Fruit fly (Drosophila melanogaster) whole organism, prepupa: ENCODE data around the gene CG4042.

ENCODE experiments used
- CG10631 ChIP-seq: fragments of 200-800 bp; sonication (Bioruptor generic); optimal IDR thresholded peaks from 2 replicates; lab custom pipeline; 2016; ENCODE audit warnings: missing biosample characterization, missing genetic modification characterization
- CG11902 ChIP-seq: fragments of 200-800 bp; sonication (Bioruptor generic); optimal IDR thresholded peaks from 3 replicates; lab custom pipeline; 2016; ENCODE audit warnings: missing biosample characterization, missing genetic modification characterization
- CG1621 ChIP-seq: fragments of 200-800 bp; sonication (Bioruptor generic); optimal IDR thresholded peaks from 3 replicates; lab custom pipeline; 2018; ENCODE audit warnings: missing biosample characterization, mild to moderate bottlenecking, missing genetic modification characterization
- CG16779 ChIP-seq: fragments of 200-800 bp; sonication (Bioruptor generic); optimal IDR thresholded peaks from 3 replicates; lab custom pipeline; 2017; ENCODE audit warnings: missing biosample characterization, mild to moderate bottlenecking, missing genetic modification characterization
- CG6854 ChIP-seq: fragments of 200-800 bp; sonication (Bioruptor generic); optimal IDR thresholded peaks from 2 replicates; lab custom pipeline; 2017; ENCODE audit warnings: missing biosample characterization, mild to moderate bottlenecking, missing genetic modification characterization
- Eip78C ChIP-seq: fragments of 200-800 bp; sonication (Bioruptor generic); peaks from one replicate; lab custom pipeline; 2016; ENCODE audit warnings: missing biosample characterization, missing genetic modification characterization
- Gug ChIP-seq: fragments of 200-800 bp; sonication (Bioruptor generic); IDR thresholded peaks from 2 replicates; pipeline ENCODE4 v1.3.6; 2022; ENCODE audit warnings: missing biosample characterization, missing genetic modification characterization
- Hr39 ChIP-seq: fragments of 200-800 bp; sonication (Bioruptor generic); optimal IDR thresholded peaks from 2 replicates; lab custom pipeline; 2016; ENCODE audit warnings: missing biosample characterization, missing genetic modification characterization
- OdsH ChIP-seq: fragments of 200-800 bp; sonication (Bioruptor generic); optimal IDR thresholded peaks from 3 replicates; lab custom pipeline; 2016; ENCODE audit warnings: missing biosample characterization, missing genetic modification characterization
- Smox ChIP-seq: fragments of 200-800 bp; sonication (Bioruptor generic); optimal IDR thresholded peaks from 3 replicates; lab custom pipeline; 2016; ENCODE audit warnings: missing biosample characterization, missing genetic modification characterization
- Sox15 ChIP-seq: fragments of 200-800 bp; sonication (Bioruptor generic); optimal IDR thresholded peaks from 3 replicates; lab custom pipeline; 2016; ENCODE audit warnings: missing biosample characterization, missing genetic modification characterization
- lz ChIP-seq: fragments of 200-800 bp; sonication (Bioruptor generic); optimal IDR thresholded peaks from 3 replicates; lab custom pipeline; 2016; ENCODE audit warnings: missing biosample characterization, missing genetic modification characterization

dm6 chr3L:20787835-20788380 lies 16.6 kb upstream of the CG4042 start, which contains the start of gene CG11396:
- TF ChIP-seq Eip78C (GFP tag; lab: Kevin White, UChicago) (peak; percentile 45), CG11902 (no peak), Sox15 (no peak), Gug (GFP tag; lab: Robert Waterston, UW) (no peak), CG16779 (tag; lab: Kevin White, UChicago) (no peak), CG1621 (tag; lab: Kevin White, UChicago) (no peak), OdsH (GFP tag; lab: Kevin White, UChicago) (no peak), CG6854 (GFP tag; lab: Kevin White, UChicago) (no peak), Hr39 (GFP tag; lab: Kevin White, UChicago) (no peak), Smox (GFP tag; lab: Kevin White, UChicago) (no peak), CG10631 (GFP tag; lab: Kevin White, UChicago) (no peak), lz (no peak)
